Fruit fly (Drosophila melanogaster) whole organism, prepupa: ENCODE results near the gene sip1.

ENCODE experiments used
- CG11294 ChIP-seq: fragments of 200-800 bp; sonication (Bioruptor generic); IDR thresholded peaks from 2 replicates; pipeline ENCODE4 v1.3.6; 2022; ENCODE audit warnings: missing biosample characterization, missing genetic modification characterization
- CG11762 ChIP-seq: fragments of 200-800 bp; sonication (Bioruptor generic); optimal IDR thresholded peaks from 3 replicates; lab custom pipeline; 2016; ENCODE audit warnings: missing biosample characterization, missing genetic modification characterization; ENCODE audit not compliant: insufficient read depth
- CG11902 ChIP-seq: fragments of 200-800 bp; sonication (Bioruptor generic); optimal IDR thresholded peaks from 3 replicates; lab custom pipeline; 2016; ENCODE audit warnings: missing biosample characterization, missing genetic modification characterization
- CG31627 ChIP-seq: fragments of 200-800 bp; sonication (Bioruptor generic); optimal IDR thresholded peaks from 3 replicates; lab custom pipeline; 2016; ENCODE audit warnings: missing biosample characterization, missing genetic modification characterization
- CG32006 ChIP-seq: fragments of 200-800 bp; sonication (Bioruptor generic); optimal IDR thresholded peaks from 3 replicates; lab custom pipeline; 2017; ENCODE audit warnings: missing biosample characterization, mild to moderate bottlenecking, missing genetic modification characterization
- CG6808 ChIP-seq: fragments of 200-800 bp; sonication (Bioruptor generic); optimal IDR thresholded peaks from 3 replicates; lab custom pipeline; 2017; ENCODE audit warnings: missing biosample characterization, missing genetic modification characterization, mild to moderate bottlenecking, moderate library complexity, missing genetic modification reagents
- CG6854 ChIP-seq: fragments of 200-800 bp; sonication (Bioruptor generic); optimal IDR thresholded peaks from 2 replicates; lab custom pipeline; 2017; ENCODE audit warnings: missing biosample characterization, mild to moderate bottlenecking, missing genetic modification characterization
- CG7368 ChIP-seq: fragments of 200-800 bp; sonication (Bioruptor generic); optimal IDR thresholded peaks from 3 replicates; lab custom pipeline; 2016; ENCODE audit warnings: missing biosample characterization, missing genetic modification characterization
- CG8119 ChIP-seq: fragments of 200-800 bp; sonication (Bioruptor generic); IDR thresholded peaks from 3 replicates; pipeline ENCODE4 v1.3.6; 2022; ENCODE audit warnings: missing biosample characterization, missing genetic modification characterization
- CG8319 ChIP-seq: fragments of 200-800 bp; sonication (Bioruptor generic); optimal IDR thresholded peaks from 3 replicates; lab custom pipeline; 2016; ENCODE audit warnings: missing biosample characterization, missing genetic modification characterization
- Eip78C ChIP-seq: fragments of 200-800 bp; sonication (Bioruptor generic); peaks from one replicate; lab custom pipeline; 2016; ENCODE audit warnings: missing biosample characterization, missing genetic modification characterization
- Eip93F ChIP-seq: fragments of 200-800 bp; sonication (Bioruptor generic); optimal IDR thresholded peaks from 2 replicates; lab custom pipeline; 2016; ENCODE audit warnings: missing biosample characterization, mild to moderate bottlenecking, missing genetic modification characterization
- Gug ChIP-seq: fragments of 200-800 bp; sonication (Bioruptor generic); IDR thresholded peaks from 2 replicates; pipeline ENCODE4 v1.3.6; 2022; ENCODE audit warnings: missing biosample characterization, missing genetic modification characterization
- Hr38 ChIP-seq: sonication (Bioruptor generic); optimal IDR thresholded peaks from 2 replicates; lab custom pipeline; 2016; ENCODE audit warnings: missing biosample characterization, missing genetic modification characterization
- Hr39 ChIP-seq: fragments of 200-800 bp; sonication (Bioruptor generic); optimal IDR thresholded peaks from 2 replicates; lab custom pipeline; 2016; ENCODE audit warnings: missing biosample characterization, missing genetic modification characterization
- Lpt ChIP-seq: fragments of 200-800 bp; sonication (Bioruptor generic); optimal IDR thresholded peaks from 3 replicates; lab custom pipeline; 2016; ENCODE audit warnings: missing biosample characterization, missing genetic modification characterization
- Met ChIP-seq: fragments of 200-800 bp; sonication (Bioruptor generic); optimal IDR thresholded peaks from 3 replicates; lab custom pipeline; 2016; ENCODE audit warnings: missing biosample characterization, missing genetic modification characterization
- OdsH ChIP-seq: fragments of 200-800 bp; sonication (Bioruptor generic); optimal IDR thresholded peaks from 3 replicates; lab custom pipeline; 2016; ENCODE audit warnings: missing biosample characterization, missing genetic modification characterization
- Smox ChIP-seq: fragments of 200-800 bp; sonication (Bioruptor generic); optimal IDR thresholded peaks from 3 replicates; lab custom pipeline; 2016; ENCODE audit warnings: missing biosample characterization, missing genetic modification characterization
- Sox14 ChIP-seq: fragments of 200-800 bp; sonication (Bioruptor generic); optimal IDR thresholded peaks from 3 replicates; lab custom pipeline; 2016; ENCODE audit warnings: missing biosample characterization, missing genetic modification characterization
- achi ChIP-seq: fragments of 200-800 bp; sonication (Bioruptor generic); optimal IDR thresholded peaks from 3 replicates; lab custom pipeline; 2016; ENCODE audit warnings: missing biosample characterization, missing genetic modification characterization
- cyc ChIP-seq: fragments of 200-800 bp; sonication (Bioruptor generic); optimal IDR thresholded peaks from 3 replicates; lab custom pipeline; 2016; ENCODE audit warnings: missing biosample characterization, missing genetic modification characterization
- dsx ChIP-seq: fragments of 200-800 bp; optimal IDR thresholded peaks from 3 replicates; lab custom pipeline; 2019; ENCODE audit warnings: missing biosample characterization, mild to moderate bottlenecking, missing genetic modification characterization, moderate library complexity; ENCODE audit not compliant: poor library complexity, severe bottlenecking
- esn ChIP-seq: fragments of 200-800 bp; sonication (Bioruptor generic); optimal IDR thresholded peaks from 2 replicates; lab custom pipeline; 2016; ENCODE audit warnings: missing biosample characterization, mild to moderate bottlenecking, missing genetic modification characterization, moderate library complexity
- fd59A ChIP-seq: fragments of 200-800 bp; sonication (Bioruptor generic); optimal IDR thresholded peaks from 2 replicates; lab custom pipeline; 2017; ENCODE audit warnings: missing biosample characterization, mild to moderate bottlenecking, missing genetic modification characterization, missing genetic modification reagents
- spab ChIP-seq: fragments of 200-800 bp; sonication (Bioruptor generic); optimal IDR thresholded peaks from 2 replicates; lab custom pipeline; 2017; ENCODE audit warnings: missing biosample characterization, mild to moderate bottlenecking, missing genetic modification characterization, missing genetic modification reagents
- svp ChIP-seq: fragments of 200-800 bp; sonication (Bioruptor generic); peaks from one replicate; lab custom pipeline; 2016; ENCODE audit warnings: missing biosample characterization, missing genetic modification characterization

Gene sip1

DNA sequence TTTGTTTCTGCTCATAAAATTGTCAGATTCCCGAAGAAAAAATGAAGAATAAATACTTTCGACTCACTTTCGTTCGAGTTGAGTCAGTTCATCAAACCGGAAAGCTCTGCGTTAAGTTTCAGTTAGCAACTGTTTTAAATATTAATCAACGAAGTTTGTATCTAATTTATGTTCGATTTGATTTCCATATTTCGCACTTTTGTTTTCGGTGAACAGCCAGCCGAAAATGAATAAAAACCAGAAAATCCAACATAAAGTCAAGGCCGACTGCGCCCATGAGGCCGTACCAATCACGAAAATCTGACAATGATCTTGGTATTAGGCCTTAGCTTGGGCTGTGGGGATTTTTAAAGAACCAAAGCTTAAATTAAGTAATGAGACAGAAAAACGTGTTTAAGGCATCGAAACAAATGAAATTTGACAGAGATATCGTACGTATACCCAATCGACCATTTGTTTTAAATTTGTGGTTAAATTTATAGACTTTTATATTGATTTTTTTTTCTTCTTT, 45.7 kb downstream of the sip1 start:
- TF ChIP-seq spab, result no peak
- no peak for TF ChIP-seq CG8319
- TF ChIP-seq dsx (GFP tag; lab: Kevin White, UChicago), result no peak
- no peak for TF ChIP-seq achi (GFP tag; lab: Kevin White, UChicago)
- no peak for TF ChIP-seq Smox (GFP tag; lab: Kevin White, UChicago)
- no peak for TF ChIP-seq cyc (GFP tag; lab: Kevin White, UChicago)
- no peak for TF ChIP-seq CG11294 (GFP tag; lab: Robert Waterston, UW)
- no peak for TF ChIP-seq CG32006 (GFP tag; lab: Kevin White, UChicago)
- no peak for TF ChIP-seq CG11902 (GFP tag; lab: Kevin White, UChicago)
- TF ChIP-seq OdsH (GFP tag; lab: Kevin White, UChicago), result no peak
- TF ChIP-seq, all 60 proteins: peak for 0

DNA sequence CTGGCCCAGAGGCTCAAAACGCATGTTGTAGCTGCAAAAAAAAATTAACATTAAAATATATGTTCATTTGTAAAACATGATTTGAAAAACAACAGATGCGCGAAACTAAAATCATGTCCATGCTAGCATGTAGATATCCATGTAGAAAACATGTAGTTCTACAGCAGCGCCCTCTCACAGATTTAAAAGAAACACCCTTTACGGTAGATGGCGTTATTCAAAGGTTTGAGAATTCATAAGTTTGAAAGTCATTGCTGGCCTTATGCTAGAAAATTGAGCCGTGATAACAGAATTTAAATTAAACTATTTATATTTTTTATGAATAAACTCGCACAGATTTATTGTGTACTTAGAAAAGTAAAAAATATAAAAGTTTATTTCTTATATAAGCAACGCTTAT, 50.3 kb downstream of the sip1 start:
- TF ChIP-seq CG32006 (GFP tag; lab: Kevin White, UChicago), result no peak
- no peak for TF ChIP-seq Lpt
- TF ChIP-seq spab, result no peak
- no peak for TF ChIP-seq svp (GFP tag; lab: Kevin White, UChicago)
- no peak for TF ChIP-seq Sox14 (GFP tag; lab: Kevin White, UChicago)
- peak; percentile 23 for TF ChIP-seq Hr39
- no peak for TF ChIP-seq Eip93F
- TF ChIP-seq Met, result no peak
- no peak for TF ChIP-seq dsx (GFP tag; lab: Kevin White, UChicago)
- no peak for TF ChIP-seq esn
- no peak for TF ChIP-seq CG6808 (GFP tag; lab: Kevin White, UChicago)
- TF ChIP-seq CG31627 (GFP tag; lab: Kevin White, UChicago), result peak; percentile 27
- TF ChIP-seq Eip78C (GFP tag; lab: Kevin White, UChicago), result peak; percentile 23
- TF ChIP-seq Gug, result no peak
- TF ChIP-seq fd59A (GFP tag; lab: Kevin White, UChicago), result no peak
- no peak for TF ChIP-seq CG11762 (GFP tag; lab: Kevin White, UChicago)
- TF ChIP-seq CG11902 (GFP tag; lab: Kevin White, UChicago), result no peak
- TF ChIP-seq CG8119 (GFP tag; lab: Robert Waterston, UW), result no peak
- TF ChIP-seq cyc (GFP tag; lab: Kevin White, UChicago), result peak; percentile 35
- TF ChIP-seq CG6854 (GFP tag; lab: Kevin White, UChicago), result no peak
- no peak for TF ChIP-seq OdsH (GFP tag; lab: Kevin White, UChicago)
- TF ChIP-seq Hr38, result no peak

dm6 chr2L:5772262-5772661, 51.4 kb downstream of the sip1 start:
- TF ChIP-seq Eip78C (GFP tag; lab: Kevin White, UChicago), result peak; percentile 34
- TF ChIP-seq CG7368 (GFP tag; lab: Kevin White, UChicago), result no peak
